Worm (Caenorhabditis elegans) whole organism, midembryonic: ENCODE data around the gene try-9.

Source experiments
- T22C8.4 ChIP-seq: fragments of 200-800 bp; sonication (Bioruptor generic); IDR thresholded peaks from 2 replicates; pipeline ENCODE4 v1.3.6; 2022; ENCODE audit warnings: missing genetic modification characterization, missing compliant biosample characterization
- cog-1 ChIP-seq: sonication (generic microtip); optimal IDR thresholded peaks from 2 replicates; lab custom pipeline; 2016; ENCODE audit warnings: missing genetic modification characterization, missing compliant biosample characterization
- flt-1 ChIP-seq: fragments of 200-800 bp; sonication (Bioruptor generic); IDR thresholded peaks from 2 replicates; pipeline ENCODE4 v1.3.6; 2022; ENCODE audit warnings: missing genetic modification characterization, missing compliant biosample characterization
- klf-2 ChIP-seq: fragments of 200-800 bp; sonication (Bioruptor generic); conservative IDR thresholded peaks from 2 replicates; pipeline ENCODE4 v1.3.6; 2022; ENCODE audit warnings: missing genetic modification reagents, missing genetic modification characterization, missing compliant biosample characterization
- med-1 ChIP-seq: sonication (generic microtip); optimal IDR thresholded peaks from 2 replicates; lab custom pipeline; 2017; ENCODE audit warnings: missing genetic modification characterization, mild to moderate bottlenecking, missing compliant biosample characterization, antibody characterized with exemption, missing genetic modification reagents; ENCODE audit not compliant: insufficient read depth
- ref-1 ChIP-seq: fragments of 200-800 bp; sonication (Bioruptor generic); conservative IDR thresholded peaks from 2 replicates; pipeline ENCODE4 v1.3.6; 2022; ENCODE audit warnings: missing genetic modification reagents, missing genetic modification characterization, missing compliant biosample characterization
- tab-1 ChIP-seq: fragments of 200-800 bp; sonication (Bioruptor generic); IDR thresholded peaks from 2 replicates; pipeline ENCODE4 v1.3.6; 2022; ENCODE audit warnings: missing genetic modification characterization, missing compliant biosample characterization
- ztf-23 ChIP-seq: fragments of 200-800 bp; sonication (Bioruptor generic); IDR thresholded peaks from 2 replicates; pipeline ENCODE4 v1.3.6; 2022; ENCODE audit warnings: missing genetic modification reagents, missing genetic modification characterization, missing compliant biosample characterization
- ztf-29 ChIP-seq: fragments of 200-800 bp; sonication (Bioruptor generic); IDR thresholded peaks from 2 replicates; pipeline ENCODE4 v1.3.6; 2022; ENCODE audit warnings: missing genetic modification reagents, missing genetic modification characterization, missing compliant biosample characterization

Gene try-9

ce11 chrII:4367923-4368322 is at the start of gene try-9:
TSS of gene try-9 (plus strand) at chrII:4368223.
- TF ChIP-seq tab-1: no peak
- no peak for TF ChIP-seq ztf-23
- no peak for TF ChIP-seq ref-1 (GFP tag; lab: Robert Waterston, UW)
- TF ChIP-seq ztf-29 (GFP tag; lab: Robert Waterston, UW): no peak
- TF ChIP-seq klf-2: no peak
- TF ChIP-seq cog-1: no peak
- no peak for TF ChIP-seq flt-1 (GFP tag; lab: Robert Waterston, UW)
- no peak for TF ChIP-seq T22C8.4 (GFP tag; lab: Robert Waterston, UW)
- no peak for TF ChIP-seq med-1 (GFP tag; lab: Kevin White, UChicago)

- TF ChIP-seq T22C8.4 (GFP tag; lab: Robert Waterston, UW) (no peak), ztf-23 (no peak), med-1 (GFP tag; lab: Kevin White, UChicago) (no peak)
Observed at ce11 chrII:4319537-4320019, 48.4 kb upstream of the try-9 start, which contains the start of gene Y52E8A.6. TSS of gene Y52E8A.6 (minus strand) at chrII:4319969.

ce11 chrII:4320455-4320854 is 47.6 kb upstream of the try-9 start, which contains the start of gene Y52E8A.2:
TSS of gene Y52E8A.2 (plus strand) at chrII:4320836.
- TF ChIP-seq ztf-23: no peak
- no peak for TF ChIP-seq tab-1
- no peak for TF ChIP-seq cog-1
- no peak for TF ChIP-seq flt-1 (GFP tag; lab: Robert Waterston, UW)
- no peak for TF ChIP-seq med-1 (GFP tag; lab: Kevin White, UChicago)
- TF ChIP-seq klf-2: no peak
- no peak for TF ChIP-seq T22C8.4 (GFP tag; lab: Robert Waterston, UW)
- TF ChIP-seq ref-1 (GFP tag; lab: Robert Waterston, UW): no peak

ce11 chrII:4321766-4322165 is 46.3 kb upstream of the try-9 start, which contains the start of gene Y52E8A.1:
TSS of gene Y52E8A.1 (plus strand) at chrII:4322066.
- TF ChIP-seq med-1 (GFP tag; lab: Kevin White, UChicago): no peak
- no peak for TF ChIP-seq ref-1 (GFP tag; lab: Robert Waterston, UW)
- TF ChIP-seq ztf-23: no peak
- TF ChIP-seq cog-1: no peak
- no peak for TF ChIP-seq klf-2
- TF ChIP-seq T22C8.4 (GFP tag; lab: Robert Waterston, UW): no peak
- no peak for TF ChIP-seq flt-1 (GFP tag; lab: Robert Waterston, UW)
- TF ChIP-seq tab-1: no peak

- no peak for TF ChIP-seq T22C8.4 (GFP tag; lab: Robert Waterston, UW)
- no peak for TF ChIP-seq cog-1
- no peak for TF ChIP-seq ztf-23
- TF ChIP-seq med-1 (GFP tag; lab: Kevin White, UChicago): no peak
- no peak for TF ChIP-seq tab-1
- TF ChIP-seq ztf-29 (GFP tag; lab: Robert Waterston, UW): no peak
Observed at ce11 chrII:4322871-4323270, 45.2 kb upstream of the try-9 start, which contains the start of gene H20J04.6. TSS of gene H20J04.6 (plus strand) at chrII:4323256.

- no peak for TF ChIP-seq ztf-29 (GFP tag; lab: Robert Waterston, UW)
- TF ChIP-seq ref-1 (GFP tag; lab: Robert Waterston, UW): no peak
- no peak for TF ChIP-seq flt-1 (GFP tag; lab: Robert Waterston, UW)
- TF ChIP-seq T22C8.4 (GFP tag; lab: Robert Waterston, UW): no peak
- TF ChIP-seq ztf-23: no peak
- no peak for TF ChIP-seq cog-1
- no peak for TF ChIP-seq klf-2
- TF ChIP-seq med-1 (GFP tag; lab: Kevin White, UChicago): no peak
- no peak for TF ChIP-seq tab-1
Observed at ce11 chrII:4324061-4324460, 44.0 kb upstream of the try-9 start, which contains the start of gene mog-2. TSS of gene mog-2 (plus strand) at chrII:4324361.

- TF ChIP-seq ref-1 (GFP tag; lab: Robert Waterston, UW) (no peak), med-1 (GFP tag; lab: Kevin White, UChicago) (no peak), ztf-23 (no peak), flt-1 (GFP tag; lab: Robert Waterston, UW) (no peak), cog-1 (no peak), klf-2 (no peak), tab-1 (no peak), T22C8.4 (GFP tag; lab: Robert Waterston, UW) (no peak), ztf-29 (GFP tag; lab: Robert Waterston, UW) (no peak)
Observed at ce11 chrII:4326420-4326819, 41.6 kb upstream of the try-9 start, which contains the start of gene pfd-2. TSS of gene pfd-2 (plus strand) at chrII:4326720.

- TF ChIP-seq ztf-29 (GFP tag; lab: Robert Waterston, UW): no peak
- TF ChIP-seq cog-1: no peak
- no peak for TF ChIP-seq klf-2
- TF ChIP-seq T22C8.4 (GFP tag; lab: Robert Waterston, UW): no peak
- TF ChIP-seq flt-1 (GFP tag; lab: Robert Waterston, UW): no peak
- no peak for TF ChIP-seq ref-1 (GFP tag; lab: Robert Waterston, UW)
- TF ChIP-seq tab-1: no peak
- TF ChIP-seq med-1 (GFP tag; lab: Kevin White, UChicago): no peak
- no peak for TF ChIP-seq ztf-23
Observed at ce11 chrII:4328716-4329115, 39.3 kb upstream of the try-9 start, which contains the start of gene H20J04.4. TSS of gene H20J04.4 (plus strand) at chrII:4329016.

ce11 chrII:4334448-4334847 is 33.6 kb upstream of the try-9 start, which contains the start of gene madf-3:
TSS of gene madf-3 (plus strand) at chrII:4334748.
- TF ChIP-seq med-1 (GFP tag; lab: Kevin White, UChicago) (no peak), ref-1 (GFP tag; lab: Robert Waterston, UW) (no peak), klf-2 (no peak), ztf-29 (GFP tag; lab: Robert Waterston, UW) (no peak), flt-1 (GFP tag; lab: Robert Waterston, UW) (no peak), ztf-23 (no peak), cog-1 (no peak), tab-1 (no peak), T22C8.4 (GFP tag; lab: Robert Waterston, UW) (no peak)

ce11 chrII:4337731-4338130 is 30.3 kb upstream of the try-9 start:
- TF ChIP-seq klf-2: no peak
- no peak for TF ChIP-seq ztf-29 (GFP tag; lab: Robert Waterston, UW)
